Fruit fly (Drosophila melanogaster) whole organism, wandering third instar larva: Measurements from ENCODE around the gene CG14662.

ENCODE experiments used
- Abd-B ChIP-seq: fragments of >200 bp; optimal IDR thresholded peaks from 2 replicates; lab custom pipeline; 2017; ENCODE audit warnings: missing biosample characterization, missing genetic modification characterization
- CG32264 ChIP-seq: fragments of 200-800 bp; sonication (Bioruptor generic); optimal IDR thresholded peaks from 2 replicates; lab custom pipeline; 2016; ENCODE audit warnings: missing biosample characterization, missing genetic modification characterization
- CG9705 ChIP-seq: fragments of 200-800 bp; sonication (Bioruptor generic); optimal IDR thresholded peaks from 2 replicates; lab custom pipeline; 2018; ENCODE audit warnings: missing biosample characterization, mild to moderate bottlenecking, missing genetic modification characterization
- Dfd ChIP-seq: fragments of >200 bp; optimal IDR thresholded peaks from 2 replicates; lab custom pipeline; 2017; ENCODE audit warnings: missing biosample characterization, missing genetic modification characterization
- Dif ChIP-seq: fragments of 200-275, 200-300 bp; sonication (Bioruptor generic); optimal IDR thresholded peaks from 2 replicates; lab custom pipeline; 2018; ENCODE audit warnings: missing biosample characterization, missing genetic modification characterization; ENCODE audit not compliant: partially characterized antibody
- GATAd ChIP-seq: sonication (Bioruptor generic); optimal IDR thresholded peaks from 2 replicates; lab custom pipeline; 2016; ENCODE audit warnings: missing biosample characterization, missing genetic modification characterization
- HLH106 ChIP-seq: fragments of 200-800 bp; optimal IDR thresholded peaks from 3 replicates; lab custom pipeline; 2019; ENCODE audit warnings: missing biosample characterization, mild to moderate bottlenecking, missing genetic modification characterization, moderate library complexity
- Hnf4 ChIP-seq: fragments of 200-800 bp; sonication (Bioruptor generic); optimal IDR thresholded peaks from 2 replicates; lab custom pipeline; 2016; ENCODE audit warnings: missing biosample characterization, mild to moderate bottlenecking, missing genetic modification characterization
- Hr83 ChIP-seq: fragments of 200-300 bp; sonication (Bioruptor generic); optimal IDR thresholded peaks from 2 replicates; lab custom pipeline; 2016; ENCODE audit warnings: missing biosample characterization, mild to moderate bottlenecking, missing genetic modification characterization, moderate library complexity; ENCODE audit not compliant: poor library complexity, severe bottlenecking
- Jra ChIP-seq: sonication (Bioruptor generic); optimal IDR thresholded peaks from 2 replicates; lab custom pipeline; 2016; ENCODE audit warnings: missing biosample characterization, missing genetic modification characterization
- Myc ChIP-seq: fragments of >200 bp; optimal IDR thresholded peaks from 2 replicates; lab custom pipeline; 2017
- N ChIP-seq: fragments of >200 bp; optimal IDR thresholded peaks from 2 replicates; lab custom pipeline; 2018; ENCODE audit warnings: missing biosample characterization, missing external identifiers, missing genetic modification characterization
- OdsH ChIP-seq: fragments of 200-800 bp; sonication (Bioruptor generic); optimal IDR thresholded peaks from 2 replicates; lab custom pipeline; 2016; ENCODE audit warnings: missing biosample characterization, mild to moderate bottlenecking, missing genetic modification characterization
- Rel ChIP-seq, 2 experiments: fragments of 200-800 bp; sonication (Bioruptor generic) in 1 of 2; optimal IDR thresholded peaks; 2 replicates in 1 of 2; 3 replicates in 1 of 2; lab custom pipeline; 2016 to 2019; ENCODE audit warnings: mild to moderate bottlenecking in 2 of 2, missing biosample characterization in 2 of 2, missing genetic modification characterization in 2 of 2, moderate library complexity in 1 of 2
- br ChIP-seq: fragments of 200-800 bp; sonication (Bioruptor generic); optimal IDR thresholded peaks from 2 replicates; lab custom pipeline; 2016; ENCODE audit warnings: missing biosample characterization, missing genetic modification characterization
- brk ChIP-seq: fragments of 200-800 bp; sonication (Bioruptor generic); optimal IDR thresholded peaks from 2 replicates; lab custom pipeline; 2016; ENCODE audit warnings: missing biosample characterization, mild to moderate bottlenecking, missing genetic modification characterization
- dl ChIP-seq, 2 experiments: fragments of 175-275, 200-275 bp in 1 of 2; fragments of 200-275 bp in 1 of 2; sonication (Bioruptor generic); optimal IDR thresholded peaks; lab custom pipeline; 2018; ENCODE audit warnings: mild to moderate bottlenecking in 2 of 2, missing biosample characterization in 2 of 2, missing genetic modification characterization in 2 of 2, moderate library complexity in 2 of 2; ENCODE audit not compliant: partially characterized antibody in 2 of 2, insufficient read depth in 1 of 2
- dsf ChIP-seq: sonication (Bioruptor generic); optimal IDR thresholded peaks from 2 replicates; lab custom pipeline; 2016; ENCODE audit warnings: missing biosample characterization, missing genetic modification characterization, borderline replicate concordance
- ey ChIP-seq: fragments of 200-800 bp; sonication (Bioruptor generic); optimal IDR thresholded peaks from 2 replicates; lab custom pipeline; 2016; ENCODE audit warnings: missing biosample characterization, missing genetic modification characterization
- foxo ChIP-seq, 2 experiments: fragments of 200-800 bp; sonication (Bioruptor generic); optimal IDR thresholded peaks; 2 replicates in 1 of 2; 3 replicates in 1 of 2; lab custom pipeline; 2016 to 2017; ENCODE audit warnings: missing biosample characterization in 2 of 2, missing genetic modification characterization in 2 of 2
- fru ChIP-seq: fragments of 200-800 bp; sonication (Bioruptor generic); optimal IDR thresholded peaks from 3 replicates; lab custom pipeline; 2016; ENCODE audit warnings: missing biosample characterization, mild to moderate bottlenecking, missing genetic modification characterization
- h ChIP-seq: fragments of 200-800 bp; sonication (Bioruptor generic); optimal IDR thresholded peaks from 3 replicates; lab custom pipeline; 2016; ENCODE audit warnings: missing biosample characterization, mild to moderate bottlenecking, missing genetic modification characterization
- jim ChIP-seq: fragments of 175-275, 200-325 bp; sonication (Bioruptor generic); optimal IDR thresholded peaks from 2 replicates; lab custom pipeline; 2016; ENCODE audit warnings: missing biosample characterization, mild to moderate bottlenecking, missing genetic modification characterization
- lola ChIP-seq: fragments of >200 bp; optimal IDR thresholded peaks from 2 replicates; lab custom pipeline; 2017; ENCODE audit warnings: missing biosample characterization, missing genetic modification characterization
- pan ChIP-seq: fragments of >200 bp; optimal IDR thresholded peaks from 2 replicates; lab custom pipeline; 2017
- psq ChIP-seq: fragments of 200-800 bp; sonication (Bioruptor generic); optimal IDR thresholded peaks from 3 replicates; lab custom pipeline; 2017; ENCODE audit warnings: missing biosample characterization, mild to moderate bottlenecking, missing genetic modification characterization, moderate library complexity
- rgr ChIP-seq: fragments of 200-800 bp; sonication (Bioruptor generic); optimal IDR thresholded peaks from 3 replicates; lab custom pipeline; 2016; ENCODE audit warnings: missing biosample characterization, mild to moderate bottlenecking, missing genetic modification characterization
- sage ChIP-seq: fragments of 200-800 bp; sonication (Bioruptor generic); optimal IDR thresholded peaks from 2 replicates; lab custom pipeline; 2016; ENCODE audit warnings: missing biosample characterization, mild to moderate bottlenecking, missing genetic modification characterization
- sv ChIP-seq: fragments of 200-800 bp; sonication (Bioruptor generic); optimal IDR thresholded peaks from 3 replicates; lab custom pipeline; 2016; ENCODE audit warnings: missing biosample characterization, missing genetic modification characterization
- usp ChIP-seq: fragments of >200 bp; optimal IDR thresholded peaks from 2 replicates; lab custom pipeline; 2017; ENCODE audit warnings: missing biosample characterization, missing genetic modification characterization

The CG14662 gene

DNA sequence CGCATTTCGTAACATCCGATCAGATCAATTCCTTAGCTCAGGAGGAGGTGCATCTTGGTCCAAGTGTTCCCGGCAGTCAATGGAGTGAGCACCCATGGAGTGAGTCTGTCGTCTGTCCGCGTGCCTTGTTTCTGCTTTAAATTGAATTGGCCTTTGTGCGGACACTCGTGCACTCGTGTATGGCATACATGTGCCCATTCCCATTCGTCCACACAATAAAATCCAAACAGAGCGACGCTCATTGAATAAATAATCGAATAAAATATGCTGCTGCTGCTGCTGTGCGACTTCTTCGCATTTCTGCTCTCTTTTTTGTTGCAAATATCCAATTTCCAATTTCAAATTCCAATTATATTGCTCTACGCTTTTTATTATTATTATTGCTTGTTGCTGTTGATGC is 33.1 kb upstream of the CG14662 start:
- TF ChIP-seq Dfd (GFP tag; lab: Kevin White, UChicago) = peak; percentile 22
- TF ChIP-seq N (GFP tag; lab: Kevin White, UChicago) = no peak

DNA sequence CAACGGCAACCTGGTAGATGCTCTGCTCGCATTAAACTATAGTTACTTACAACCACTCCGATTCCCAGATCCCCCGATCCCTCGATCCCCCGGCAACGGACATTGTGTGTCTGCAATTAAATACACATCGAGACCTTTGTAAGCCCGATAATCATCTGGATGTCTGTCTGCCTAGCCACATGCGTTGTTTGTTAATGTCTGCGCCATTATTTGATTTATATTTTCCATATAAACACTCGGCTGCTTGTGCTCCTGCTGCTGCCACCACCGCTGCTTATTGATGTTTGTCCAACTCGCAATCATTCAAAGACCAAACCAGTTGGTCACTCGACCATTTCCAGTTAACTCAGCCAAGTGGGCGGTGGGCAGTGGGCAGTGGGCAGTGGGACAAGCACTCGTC is 32.2 kb upstream of the CG14662 start:
- no peak for TF ChIP-seq sage (GFP tag; lab: Kevin White, UChicago)
- TF ChIP-seq CG9705 (GFP tag; lab: Kevin White, UChicago) = no peak
- no peak for TF ChIP-seq Myc (lab: Kevin White, UChicago)
- no peak for TF ChIP-seq rgr (GFP tag; lab: Kevin White, UChicago)
- TF ChIP-seq brk (GFP tag; lab: Kevin White, UChicago) = no peak
- no peak for TF ChIP-seq ey (GFP tag; lab: Kevin White, UChicago)
- no peak for TF ChIP-seq lola (GFP tag; lab: Kevin White, UChicago)
- TF ChIP-seq N (GFP tag; lab: Kevin White, UChicago) = no peak
- TF ChIP-seq Dfd (GFP tag; lab: Kevin White, UChicago) = no peak
- no peak for TF ChIP-seq dl (GFP tag; optimal IDR thresholded peaks at IDR 0.05; lab: Kevin White, UChicago; ENCODE audit: insufficient read depth in 1 of 2, partially characterized antibody in 2 of 2)
- TF ChIP-seq foxo (GFP tag; optimal IDR thresholded peaks at IDR 0.05; lab: Kevin White, UChicago) = no peak
- no peak for TF ChIP-seq dsf (GFP tag; lab: Kevin White, UChicago)
- no peak for TF ChIP-seq Rel (GFP tag; optimal IDR thresholded peaks at IDR 0.05; lab: Kevin White, UChicago)
- TF ChIP-seq Rel (tag; optimal IDR thresholded peaks at IDR 0.05; lab: Kevin White, UChicago) = no peak
- no peak for TF ChIP-seq pan
- no peak for TF ChIP-seq Jra (GFP tag; lab: Kevin White, UChicago)
- no peak for TF ChIP-seq Hr83 (GFP tag; lab: Kevin White, UChicago)
- no peak for TF ChIP-seq sv (GFP tag; lab: Kevin White, UChicago)
- no peak for TF ChIP-seq psq (GFP tag; lab: Kevin White, UChicago)

DNA sequence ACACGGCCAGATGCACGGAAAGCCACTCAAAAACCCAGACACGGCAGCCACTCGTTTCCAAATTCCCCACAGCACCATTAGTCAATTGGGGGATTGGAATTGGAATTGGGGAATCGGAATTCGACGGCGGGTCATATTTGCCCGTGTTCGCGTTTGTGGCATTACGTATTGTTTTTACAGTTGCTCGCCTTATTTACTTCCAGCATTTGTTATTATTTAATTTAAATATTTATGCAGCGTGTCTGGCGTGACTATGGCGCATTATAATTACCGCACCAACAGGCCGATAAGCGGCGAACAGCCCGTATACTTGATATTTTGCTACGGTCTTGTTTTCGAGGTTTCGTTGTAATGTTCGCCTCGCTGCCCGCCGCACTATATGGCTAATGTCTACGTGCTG is 31.1 kb upstream of the CG14662 start:
- TF ChIP-seq br (GFP tag; lab: Kevin White, UChicago) = peak; percentile 27
- TF ChIP-seq h (GFP tag; lab: Kevin White, UChicago) = peak; percentile 60
- peak; percentile 60 for TF ChIP-seq rgr (GFP tag; lab: Kevin White, UChicago)
- peak; percentile 83 for TF ChIP-seq Hr83 (GFP tag; lab: Kevin White, UChicago)
- TF ChIP-seq fru (GFP tag; lab: Kevin White, UChicago) = peak; percentile 22
- no peak for TF ChIP-seq pan
- TF ChIP-seq foxo (GFP tag; optimal IDR thresholded peaks at IDR 0.05; lab: Kevin White, UChicago) = peak in 1 of 2 experiments; percentile 21
- TF ChIP-seq Hnf4 (GFP tag; lab: Kevin White, UChicago) = peak; percentile 9
- no peak for TF ChIP-seq GATAd
- TF ChIP-seq jim (GFP tag; lab: Kevin White, UChicago) = no peak
- TF ChIP-seq brk (GFP tag; lab: Kevin White, UChicago) = peak; percentile 1
- peak; percentile 53 for TF ChIP-seq OdsH

DNA sequence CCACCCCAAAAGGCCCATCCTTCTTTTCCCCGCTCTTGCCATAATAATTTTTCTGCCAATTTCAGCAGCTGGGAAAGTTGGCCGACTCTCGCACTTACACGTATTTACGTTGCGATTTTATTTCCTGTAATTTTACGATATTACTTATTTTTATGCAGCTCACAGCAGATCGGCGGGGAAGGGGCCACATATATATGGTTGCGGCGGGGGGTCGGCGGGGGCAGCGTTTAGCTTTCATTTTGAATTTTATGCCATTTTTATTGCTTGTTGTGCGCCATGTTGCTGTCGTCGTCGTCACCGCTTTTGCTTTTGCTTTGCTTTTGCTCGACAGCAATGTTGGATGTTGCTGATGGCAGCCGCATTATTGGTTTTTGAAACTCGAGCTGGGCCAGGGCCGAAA is 30.7 kb upstream of the CG14662 start:
- no peak for TF ChIP-seq CG32264

DNA sequence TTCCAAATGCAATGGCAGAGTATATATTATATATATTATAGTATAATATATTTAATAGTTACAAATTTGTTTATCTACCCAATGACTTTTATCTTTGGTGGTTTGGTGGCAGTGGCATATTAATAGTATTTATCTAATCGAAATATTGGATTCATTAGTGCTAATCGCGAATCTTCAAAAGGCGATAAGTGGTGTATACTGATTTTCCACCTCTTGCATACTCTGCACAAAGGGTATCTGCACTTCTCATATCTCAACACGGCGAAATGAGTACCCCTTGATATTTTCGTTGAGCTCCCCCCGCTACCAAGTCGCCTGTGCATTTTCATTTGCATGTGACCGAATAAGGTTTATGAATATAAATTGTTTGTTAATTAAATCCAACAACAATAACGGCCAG is 29.5 kb upstream of the CG14662 start:
- TF ChIP-seq lola (GFP tag; lab: Kevin White, UChicago) = no peak
- TF ChIP-seq HLH106 (tag; lab: Kevin White, UChicago) = no peak
- TF ChIP-seq rgr (GFP tag; lab: Kevin White, UChicago) = no peak
- TF ChIP-seq dl (GFP tag; optimal IDR thresholded peaks at IDR 0.05; lab: Kevin White, UChicago; ENCODE audit: insufficient read depth in 1 of 2, partially characterized antibody in 2 of 2) = no peak
- TF ChIP-seq fru (GFP tag; lab: Kevin White, UChicago) = no peak
- no peak for TF ChIP-seq pan
- no peak for TF ChIP-seq dsf (GFP tag; lab: Kevin White, UChicago)
- no peak for TF ChIP-seq Hr83 (GFP tag; lab: Kevin White, UChicago)
- TF ChIP-seq Dif = no peak
- TF ChIP-seq GATAd = no peak
- no peak for TF ChIP-seq usp (GFP tag; lab: Kevin White, UChicago)
- no peak for TF ChIP-seq Rel (GFP tag; optimal IDR thresholded peaks at IDR 0.05; lab: Kevin White, UChicago)
- TF ChIP-seq Rel (tag; optimal IDR thresholded peaks at IDR 0.05; lab: Kevin White, UChicago) = no peak
- TF ChIP-seq Abd-B (GFP tag; lab: Kevin White, UChicago) = no peak
- TF ChIP-seq, all 38 proteins: peak for 0
